Fruit fly (Drosophila melanogaster) whole organism, prepupa: ENCODE results near the gene CG33287.

ENCODE experiments used
- Blimp-1 ChIP-seq: fragments of 200-800 bp; sonication (Bioruptor generic); optimal IDR thresholded peaks from 3 replicates; lab custom pipeline; 2017; ENCODE audit warnings: missing biosample characterization, missing genetic modification characterization, mild to moderate bottlenecking, moderate library complexity, missing genetic modification reagents
- CG10631 ChIP-seq: fragments of 200-800 bp; sonication (Bioruptor generic); optimal IDR thresholded peaks from 2 replicates; lab custom pipeline; 2016; ENCODE audit warnings: missing biosample characterization, missing genetic modification characterization
- CG10669 ChIP-seq: fragments of 200-800 bp; sonication (Bioruptor generic); optimal IDR thresholded peaks from 3 replicates; lab custom pipeline; 2018; ENCODE audit warnings: missing biosample characterization, mild to moderate bottlenecking, missing genetic modification characterization, moderate library complexity
- CG11294 ChIP-seq: fragments of 200-800 bp; sonication (Bioruptor generic); IDR thresholded peaks from 2 replicates; pipeline ENCODE4 v1.3.6; 2022; ENCODE audit warnings: missing biosample characterization, missing genetic modification characterization
- CG11762 ChIP-seq: fragments of 200-800 bp; sonication (Bioruptor generic); optimal IDR thresholded peaks from 3 replicates; lab custom pipeline; 2016; ENCODE audit warnings: missing biosample characterization, missing genetic modification characterization; ENCODE audit not compliant: insufficient read depth
- CG15336 ChIP-seq: fragments of 200-800 bp; sonication (Bioruptor generic); IDR thresholded peaks from 2 replicates; pipeline ENCODE4 v1.3.6; 2022; ENCODE audit warnings: missing biosample characterization, missing genetic modification characterization
- CG1621 ChIP-seq: fragments of 200-800 bp; sonication (Bioruptor generic); optimal IDR thresholded peaks from 3 replicates; lab custom pipeline; 2018; ENCODE audit warnings: missing biosample characterization, mild to moderate bottlenecking, missing genetic modification characterization
- CG16779 ChIP-seq: fragments of 200-800 bp; sonication (Bioruptor generic); optimal IDR thresholded peaks from 3 replicates; lab custom pipeline; 2017; ENCODE audit warnings: missing biosample characterization, mild to moderate bottlenecking, missing genetic modification characterization
- CG31627 ChIP-seq: fragments of 200-800 bp; sonication (Bioruptor generic); optimal IDR thresholded peaks from 3 replicates; lab custom pipeline; 2016; ENCODE audit warnings: missing biosample characterization, missing genetic modification characterization
- CG34406 ChIP-seq: fragments of 200-800 bp; sonication (Bioruptor generic); optimal IDR thresholded peaks from 3 replicates; lab custom pipeline; 2016; ENCODE audit warnings: missing biosample characterization, missing genetic modification characterization
- CG6163 ChIP-seq: fragments of 200-800 bp; sonication (Bioruptor generic); IDR thresholded peaks from 3 replicates; pipeline ENCODE4 v1.3.6; 2022; ENCODE audit warnings: missing biosample characterization, missing genetic modification characterization
- CG6276 ChIP-seq: fragments of 200-800 bp; sonication (Bioruptor generic); optimal IDR thresholded peaks from 2 replicates; lab custom pipeline; 2017; ENCODE audit warnings: missing biosample characterization, mild to moderate bottlenecking, missing genetic modification characterization
- CG6792 ChIP-seq: fragments of 200-800 bp; sonication (Bioruptor generic); optimal IDR thresholded peaks from 3 replicates; lab custom pipeline; 2016; ENCODE audit warnings: missing biosample characterization, missing genetic modification characterization
- CG6854 ChIP-seq: fragments of 200-800 bp; sonication (Bioruptor generic); optimal IDR thresholded peaks from 2 replicates; lab custom pipeline; 2017; ENCODE audit warnings: missing biosample characterization, mild to moderate bottlenecking, missing genetic modification characterization
- CG8119 ChIP-seq: fragments of 200-800 bp; sonication (Bioruptor generic); IDR thresholded peaks from 3 replicates; pipeline ENCODE4 v1.3.6; 2022; ENCODE audit warnings: missing biosample characterization, missing genetic modification characterization
- CG8319 ChIP-seq: fragments of 200-800 bp; sonication (Bioruptor generic); optimal IDR thresholded peaks from 3 replicates; lab custom pipeline; 2016; ENCODE audit warnings: missing biosample characterization, missing genetic modification characterization
- CG9139 ChIP-seq: fragments of 200-800 bp; sonication (Bioruptor generic); optimal IDR thresholded peaks from 3 replicates; lab custom pipeline; 2017; ENCODE audit warnings: missing biosample characterization, mild to moderate bottlenecking, missing genetic modification characterization
- Eip75B ChIP-seq: fragments of 200-800 bp; sonication (Bioruptor generic); optimal IDR thresholded peaks from 3 replicates; lab custom pipeline; 2016; ENCODE audit warnings: missing biosample characterization, missing genetic modification characterization
- Ets21C ChIP-seq: fragments of 200-800 bp; sonication (Bioruptor generic); optimal IDR thresholded peaks from 3 replicates; lab custom pipeline; 2016; ENCODE audit warnings: missing biosample characterization, missing genetic modification characterization
- Ets96B ChIP-seq: fragments of 200-800 bp; optimal IDR thresholded peaks from 2 replicates; lab custom pipeline; 2019; ENCODE audit warnings: missing biosample characterization, mild to moderate bottlenecking, missing genetic modification characterization, moderate library complexity
- Gug ChIP-seq: fragments of 200-800 bp; sonication (Bioruptor generic); IDR thresholded peaks from 2 replicates; pipeline ENCODE4 v1.3.6; 2022; ENCODE audit warnings: missing biosample characterization, missing genetic modification characterization
- Hr38 ChIP-seq: sonication (Bioruptor generic); optimal IDR thresholded peaks from 2 replicates; lab custom pipeline; 2016; ENCODE audit warnings: missing biosample characterization, missing genetic modification characterization
- Hr39 ChIP-seq: fragments of 200-800 bp; sonication (Bioruptor generic); optimal IDR thresholded peaks from 2 replicates; lab custom pipeline; 2016; ENCODE audit warnings: missing biosample characterization, missing genetic modification characterization
- Hr4 ChIP-seq: fragments of 200-800 bp; sonication (Bioruptor generic); optimal IDR thresholded peaks from 3 replicates; lab custom pipeline; 2016; ENCODE audit warnings: missing biosample characterization, missing genetic modification characterization
- Met ChIP-seq: fragments of 200-800 bp; sonication (Bioruptor generic); optimal IDR thresholded peaks from 3 replicates; lab custom pipeline; 2016; ENCODE audit warnings: missing biosample characterization, missing genetic modification characterization
- OdsH ChIP-seq: fragments of 200-800 bp; sonication (Bioruptor generic); optimal IDR thresholded peaks from 3 replicates; lab custom pipeline; 2016; ENCODE audit warnings: missing biosample characterization, missing genetic modification characterization
- Smox ChIP-seq: fragments of 200-800 bp; sonication (Bioruptor generic); optimal IDR thresholded peaks from 3 replicates; lab custom pipeline; 2016; ENCODE audit warnings: missing biosample characterization, missing genetic modification characterization
- Sox102F ChIP-seq: fragments of 200-800 bp; sonication (Bioruptor generic); optimal IDR thresholded peaks from 2 replicates; lab custom pipeline; 2016; ENCODE audit warnings: missing biosample characterization, mild to moderate bottlenecking, missing genetic modification characterization
- Sox14 ChIP-seq: fragments of 200-800 bp; sonication (Bioruptor generic); optimal IDR thresholded peaks from 3 replicates; lab custom pipeline; 2016; ENCODE audit warnings: missing biosample characterization, missing genetic modification characterization
- Sox15 ChIP-seq: fragments of 200-800 bp; sonication (Bioruptor generic); optimal IDR thresholded peaks from 3 replicates; lab custom pipeline; 2016; ENCODE audit warnings: missing biosample characterization, missing genetic modification characterization
- achi ChIP-seq: fragments of 200-800 bp; sonication (Bioruptor generic); optimal IDR thresholded peaks from 3 replicates; lab custom pipeline; 2016; ENCODE audit warnings: missing biosample characterization, missing genetic modification characterization
- acj6 ChIP-seq: fragments of 200-800 bp; sonication (Bioruptor generic); optimal IDR thresholded peaks from 3 replicates; lab custom pipeline; 2016; ENCODE audit warnings: missing biosample characterization, missing genetic modification characterization
- cyc ChIP-seq: fragments of 200-800 bp; sonication (Bioruptor generic); optimal IDR thresholded peaks from 3 replicates; lab custom pipeline; 2016; ENCODE audit warnings: missing biosample characterization, missing genetic modification characterization
- dac ChIP-seq: fragments of 200-800 bp; sonication (Bioruptor generic); optimal IDR thresholded peaks from 2 replicates; lab custom pipeline; 2017; ENCODE audit warnings: missing biosample characterization, mild to moderate bottlenecking, missing genetic modification characterization
- dsx ChIP-seq: fragments of 200-800 bp; optimal IDR thresholded peaks from 3 replicates; lab custom pipeline; 2019; ENCODE audit warnings: missing biosample characterization, mild to moderate bottlenecking, missing genetic modification characterization, moderate library complexity; ENCODE audit not compliant: poor library complexity, severe bottlenecking
- eg ChIP-seq: fragments of 200-800 bp; sonication (Bioruptor generic); IDR thresholded peaks from 3 replicates; pipeline ENCODE4 v1.3.6; 2022; ENCODE audit warnings: missing biosample characterization, missing genetic modification characterization
- esn ChIP-seq: fragments of 200-800 bp; sonication (Bioruptor generic); optimal IDR thresholded peaks from 2 replicates; lab custom pipeline; 2016; ENCODE audit warnings: missing biosample characterization, mild to moderate bottlenecking, missing genetic modification characterization, moderate library complexity
- fd59A ChIP-seq: fragments of 200-800 bp; sonication (Bioruptor generic); optimal IDR thresholded peaks from 2 replicates; lab custom pipeline; 2017; ENCODE audit warnings: missing biosample characterization, mild to moderate bottlenecking, missing genetic modification characterization, missing genetic modification reagents
- fd85E ChIP-seq: fragments of 200-800 bp; sonication (Bioruptor generic); optimal IDR thresholded peaks from 3 replicates; lab custom pipeline; 2016; ENCODE audit warnings: missing biosample characterization, missing genetic modification characterization
- lz ChIP-seq: fragments of 200-800 bp; sonication (Bioruptor generic); optimal IDR thresholded peaks from 3 replicates; lab custom pipeline; 2016; ENCODE audit warnings: missing biosample characterization, missing genetic modification characterization
- net ChIP-seq: fragments of 200-800 bp; sonication (Bioruptor generic); optimal IDR thresholded peaks from 3 replicates; lab custom pipeline; 2016; ENCODE audit warnings: missing biosample characterization, missing genetic modification characterization
- pdm3 ChIP-seq: fragments of 200-800 bp; sonication (Bioruptor generic); optimal IDR thresholded peaks from 3 replicates; lab custom pipeline; 2016; ENCODE audit warnings: missing biosample characterization, missing genetic modification characterization
- salr ChIP-seq, 2 experiments: fragments of 200-800 bp; sonication (Bioruptor generic); optimal IDR thresholded peaks; 3 replicates each; lab custom pipeline; 2016 to 2018; ENCODE audit warnings: missing biosample characterization in 2 of 2, missing genetic modification characterization in 2 of 2, mild to moderate bottlenecking in 1 of 2
- spab ChIP-seq: fragments of 200-800 bp; sonication (Bioruptor generic); optimal IDR thresholded peaks from 2 replicates; lab custom pipeline; 2017; ENCODE audit warnings: missing biosample characterization, mild to moderate bottlenecking, missing genetic modification characterization, missing genetic modification reagents
- ss ChIP-seq, 2 experiments: fragments of 200-800 bp; sonication (Bioruptor generic); optimal IDR thresholded peaks; 2 replicates in 1 of 2; 3 replicates in 1 of 2; lab custom pipeline; 2017 to 2018; ENCODE audit warnings: mild to moderate bottlenecking in 2 of 2, missing biosample characterization in 2 of 2, missing genetic modification characterization in 2 of 2, moderate library complexity in 1 of 2
- svp ChIP-seq: fragments of 200-800 bp; sonication (Bioruptor generic); peaks from one replicate; lab custom pipeline; 2016; ENCODE audit warnings: missing biosample characterization, missing genetic modification characterization
- vri ChIP-seq: fragments of 200-800 bp; sonication (Bioruptor generic); optimal IDR thresholded peaks from 3 replicates; lab custom pipeline; 2016; ENCODE audit warnings: missing biosample characterization, mild to moderate bottlenecking, missing genetic modification characterization

Gene CG33287

dm6 chr3L:20933706-20934105 lies 36.8 kb downstream of the CG33287 start (continued):
- TF ChIP-seq CG11762 (GFP tag; lab: Kevin White, UChicago) (no peak), Eip75B (peak; percentile 15), Ets96B (tag; lab: Kevin White, UChicago) (no peak), Hr4 (peak; percentile 56), Blimp-1 (no peak), Hr39 (GFP tag; lab: Kevin White, UChicago) (peak; percentile 14), dac (GFP tag; lab: Kevin White, UChicago) (peak; percentile 24), vri (GFP tag; lab: Kevin White, UChicago) (peak; percentile 1), dsx (no peak), Met (GFP tag; lab: Kevin White, UChicago) (peak; percentile 44), Sox15 (GFP tag; lab: Kevin White, UChicago) (no peak), CG15336 (peak; percentile 56; the same call in 1 of the 2 replicates), eg (GFP tag; lab: Robert Waterston, UW) (peak; percentile 69), cyc (GFP tag; lab: Kevin White, UChicago) (peak; percentile 10), CG6163 (GFP tag; lab: Robert Waterston, UW) (peak; percentile 66), CG6276 (GFP tag; lab: Kevin White, UChicago) (peak; percentile 42), svp (GFP tag; lab: Kevin White, UChicago) (peak; percentile 66), ss (GFP tag; optimal IDR thresholded peaks at IDR 0.05; lab: Kevin White, UChicago) (peak; percentile 19 to 65), CG1621 (tag; lab: Kevin White, UChicago) (no peak), CG31627 (GFP tag; lab: Kevin White, UChicago) (no peak), CG34406 (GFP tag; lab: Kevin White, UChicago) (peak; percentile 9), CG11294 (GFP tag; lab: Robert Waterston, UW) (0 out of 2 replicates have a peak, but pooled peaks have one; percentile 20), CG9139 (GFP tag; lab: Kevin White, UChicago) (peak; percentile 4), spab (GFP tag; lab: Kevin White, UChicago) (no peak), CG8319 (GFP tag; lab: Kevin White, UChicago) (no peak), esn (peak; percentile 25), CG6792 (GFP tag; lab: Kevin White, UChicago) (peak; percentile 26), CG16779 (tag; lab: Kevin White, UChicago) (no peak), fd59A (GFP tag; lab: Kevin White, UChicago) (no peak), Sox14 (peak; percentile 23), Sox102F (GFP tag; lab: Kevin White, UChicago) (peak; percentile 52), fd85E (no peak), Ets21C (GFP tag; lab: Kevin White, UChicago) (no peak), CG8119 (GFP tag; lab: Robert Waterston, UW) (peak; percentile 68; the same call in 2 of the 3 replicates), Hr38 (GFP tag; lab: Kevin White, UChicago) (no peak)
- TF ChIP-seq, all 60 proteins: peak for 38

dm6 chr3L:20932556-20932955 lies 37.9 kb downstream of the CG33287 start:
- TF ChIP-seq CG10631 (GFP tag; lab: Kevin White, UChicago) = no peak
- no peak for TF ChIP-seq CG11294 (GFP tag; lab: Robert Waterston, UW)
- no peak for TF ChIP-seq eg (GFP tag; lab: Robert Waterston, UW)
- no peak for TF ChIP-seq CG11762 (GFP tag; lab: Kevin White, UChicago)
- TF ChIP-seq achi (GFP tag; lab: Kevin White, UChicago) = no peak
- TF ChIP-seq acj6 (GFP tag; lab: Kevin White, UChicago) = no peak
- no peak for TF ChIP-seq pdm3 (GFP tag; lab: Kevin White, UChicago)
- no peak for TF ChIP-seq CG10669 (GFP tag; lab: Kevin White, UChicago)
- TF ChIP-seq Gug (GFP tag; lab: Robert Waterston, UW) = no peak
- TF ChIP-seq OdsH (GFP tag; lab: Kevin White, UChicago) = no peak
- TF ChIP-seq spab (GFP tag; lab: Kevin White, UChicago) = no peak
- TF ChIP-seq Eip75B = no peak
- no peak for TF ChIP-seq Smox (GFP tag; lab: Kevin White, UChicago)
- no peak for TF ChIP-seq Sox15 (GFP tag; lab: Kevin White, UChicago)
- TF ChIP-seq salr (GFP tag; optimal IDR thresholded peaks at IDR 0.05; lab: Kevin White, UChicago) = no peak
- no peak for TF ChIP-seq net (GFP tag; lab: Kevin White, UChicago)
- no peak for TF ChIP-seq lz (GFP tag; lab: Kevin White, UChicago)
- TF ChIP-seq CG6854 (GFP tag; lab: Kevin White, UChicago) = no peak
